Fruit fly (Drosophila melanogaster): ENCODE data around the gene CG31697.

DNA sequence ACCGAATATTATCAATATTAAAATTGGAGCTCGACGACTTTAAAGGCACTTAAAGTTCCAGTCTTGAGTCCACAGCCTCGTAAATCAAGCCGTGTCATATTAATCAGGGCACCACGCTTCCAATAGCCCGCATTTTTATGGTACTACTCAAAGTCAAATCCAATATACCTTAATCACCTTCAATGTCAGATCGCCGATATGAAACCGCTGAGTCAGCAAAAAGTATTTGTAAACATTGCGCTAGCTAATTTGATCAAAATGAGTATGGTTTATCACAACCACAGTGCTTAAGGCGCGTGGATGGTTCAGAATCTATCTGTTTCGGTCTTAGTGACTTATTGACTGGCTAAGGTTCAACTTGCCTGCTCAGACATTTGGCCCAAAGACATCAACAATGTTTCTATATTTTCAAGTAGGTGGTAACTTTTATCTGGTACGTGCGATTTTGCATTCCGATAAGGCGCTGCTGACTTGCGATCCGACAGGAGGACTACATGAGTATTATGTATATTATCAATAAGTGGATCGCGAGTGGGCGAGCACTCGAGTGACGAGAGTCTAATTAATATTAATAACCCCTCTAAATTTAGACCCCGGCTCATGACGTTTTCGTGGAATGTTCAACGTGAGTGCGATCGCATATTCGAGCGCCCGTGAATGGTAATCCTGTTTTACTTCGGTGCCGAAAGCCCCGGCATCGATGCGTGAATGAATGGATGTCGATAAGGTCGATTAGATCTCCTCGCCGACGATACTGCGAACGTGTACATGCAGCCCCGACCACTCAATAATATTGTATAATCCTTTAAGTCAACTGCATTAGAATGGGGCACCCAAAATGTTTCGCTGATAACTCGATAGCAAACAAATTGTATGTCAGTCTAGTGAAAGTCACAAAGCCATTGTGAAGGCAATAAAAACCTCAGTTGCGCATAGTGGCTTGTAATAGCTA, 28.1 kb downstream of the CG31697 start, which contains the start of gene CG13078:
- TF ChIP-seq vfl (GFP tag; optimal IDR thresholded peaks at IDR 0.05): no peak
- TF ChIP-seq Med (GFP tag): no peak
- TF ChIP-seq Side (GFP tag; optimal IDR thresholded peaks at IDR 0.05): no peak
- TF ChIP-seq Abd-B (GFP tag; optimal IDR thresholded peaks at IDR 0.05): no peak

All from whole organism, embryonic.